Worm (Caenorhabditis elegans) whole organism, late embryonic: Measurements from ENCODE around the gene C14B9.10.
A peak's percentile ranks its signal among the peaks of the same experiment; 100 is the strongest.

ENCODE experiments used
- C08G9.2 ChIP-seq: sonication (generic microtip); optimal IDR thresholded peaks from 2 replicates; lab custom pipeline; 2016; ENCODE audit warnings: mild to moderate bottlenecking, missing genetic modification characterization, moderate library complexity, missing compliant biosample characterization
- F13H6.1 ChIP-seq: sonication (generic microtip); optimal IDR thresholded peaks from 2 replicates; lab custom pipeline; 2016; ENCODE audit warnings: missing genetic modification characterization, missing compliant biosample characterization
- K02D7.2 ChIP-seq: sonication (generic microtip); optimal IDR thresholded peaks from 2 replicates; lab custom pipeline; 2017; ENCODE audit warnings: mild to moderate bottlenecking, missing genetic modification characterization, missing compliant biosample characterization
- K09A11.1 ChIP-seq: sonication (generic microtip); optimal IDR thresholded peaks from 2 replicates; lab custom pipeline; 2017; ENCODE audit warnings: antibody characterized with exemption, mild to moderate bottlenecking, missing genetic modification characterization, missing compliant biosample characterization; ENCODE audit not compliant: insufficient read depth
- T23F11.4 ChIP-seq: fragments of 200-800 bp; sonication (Bioruptor generic); optimal IDR thresholded peaks from 2 replicates; lab custom pipeline; 2018; ENCODE audit warnings: mild to moderate bottlenecking, missing genetic modification characterization, missing compliant biosample characterization
- Y22D7AL.16 ChIP-seq: sonication (generic microtip); optimal IDR thresholded peaks from 2 replicates; lab custom pipeline; 2016; ENCODE audit warnings: missing genetic modification characterization, missing compliant biosample characterization
- ahr-1 ChIP-seq: sonication (generic microtip); optimal IDR thresholded peaks from 2 replicates; lab custom pipeline; 2016; ENCODE audit warnings: missing genetic modification characterization, missing compliant biosample characterization
- ama-1 ChIP-seq: fragments of 150-350 bp; optimal IDR thresholded peaks from 2 replicates; lab custom pipeline; 2014
- ceh-14 ChIP-seq: sonication (generic microtip); optimal IDR thresholded peaks from 2 replicates; lab custom pipeline; 2016; ENCODE audit warnings: missing genotype, missing genetic modification characterization, missing compliant biosample characterization
- ceh-2 ChIP-seq: sonication (generic microtip); optimal IDR thresholded peaks from 2 replicates; lab custom pipeline; 2016; ENCODE audit warnings: missing genotype, missing genetic modification characterization, missing compliant biosample characterization
- ceh-22 ChIP-seq: sonication (generic microtip); optimal IDR thresholded peaks from 2 replicates; lab custom pipeline; 2017; ENCODE audit warnings: missing biosample characterization, missing genetic modification characterization
- ceh-30 ChIP-seq: fragments of 150-350 bp; optimal IDR thresholded peaks from 2 replicates; lab custom pipeline; 2014; ENCODE audit warnings: missing biosample characterization, missing genetic modification characterization
- ceh-31 ChIP-seq: sonication (generic microtip); optimal IDR thresholded peaks from 2 replicates; lab custom pipeline; 2016; ENCODE audit warnings: missing genetic modification characterization, missing compliant biosample characterization
- ceh-45 ChIP-seq: fragments of 200-800 bp; sonication (Bioruptor generic); IDR thresholded peaks from 2 replicates; pipeline ENCODE4 v1.3.6; 2022; ENCODE audit warnings: missing genetic modification reagents, missing genetic modification characterization, missing compliant biosample characterization
- ceh-6 ChIP-seq: fragments of 200-800 bp; sonication (Bioruptor generic); optimal IDR thresholded peaks from 2 replicates; lab custom pipeline; 2018; ENCODE audit warnings: mild to moderate bottlenecking, missing genetic modification characterization, missing compliant biosample characterization
- ceh-9 ChIP-seq: sonication (generic microtip); optimal IDR thresholded peaks from 2 replicates; lab custom pipeline; 2016; ENCODE audit warnings: mild to moderate bottlenecking, missing genetic modification characterization, inconsistent platforms, missing compliant biosample characterization
- dmd-4 ChIP-seq: sonication (generic microtip); optimal IDR thresholded peaks from 2 replicates; lab custom pipeline; 2016; ENCODE audit warnings: borderline replicate concordance, missing genetic modification characterization, missing compliant biosample characterization
- dve-1 ChIP-seq: sonication (generic microtip); optimal IDR thresholded peaks from 2 replicates; lab custom pipeline; 2017; ENCODE audit warnings: antibody characterized with exemption, mild to moderate bottlenecking, missing genetic modification characterization, missing compliant biosample characterization
- elt-4 ChIP-seq: sonication (generic microtip); optimal IDR thresholded peaks from 2 replicates; lab custom pipeline; 2016; ENCODE audit warnings: missing genetic modification characterization, missing compliant biosample characterization
- fax-1 ChIP-seq: sonication (generic microtip); optimal IDR thresholded peaks from 2 replicates; lab custom pipeline; 2016; ENCODE audit warnings: missing genotype, missing genetic modification characterization, missing compliant biosample characterization
- fkh-6 ChIP-seq: sonication (generic microtip); optimal IDR thresholded peaks from 2 replicates; lab custom pipeline; 2016; ENCODE audit warnings: missing genetic modification characterization, missing compliant biosample characterization
- gmeb-2 ChIP-seq: sonication (generic microtip); optimal IDR thresholded peaks from 2 replicates; lab custom pipeline; 2016; ENCODE audit warnings: missing genetic modification characterization, inconsistent platforms, missing compliant biosample characterization
- hlh-13 ChIP-seq: fragments of 200-800 bp; sonication (Bioruptor generic); optimal IDR thresholded peaks from 2 replicates; lab custom pipeline; 2018; ENCODE audit warnings: mild to moderate bottlenecking, missing genetic modification characterization, missing compliant biosample characterization
- hlh-15 ChIP-seq: sonication (generic microtip); optimal IDR thresholded peaks from 2 replicates; lab custom pipeline; 2016; ENCODE audit warnings: missing genetic modification characterization, missing compliant biosample characterization
- hlh-30 ChIP-seq: sonication (generic microtip); optimal IDR thresholded peaks from 2 replicates; lab custom pipeline; 2017; ENCODE audit warnings: antibody characterized with exemption, missing genetic modification characterization, missing compliant biosample characterization; ENCODE audit not compliant: insufficient read depth
- lim-6 ChIP-seq: sonication (generic microtip); optimal IDR thresholded peaks from 2 replicates; lab custom pipeline; 2016; ENCODE audit warnings: missing genetic modification characterization, missing compliant biosample characterization
- madf-2 ChIP-seq: sonication (generic microtip); optimal IDR thresholded peaks from 2 replicates; lab custom pipeline; 2017; ENCODE audit warnings: missing genetic modification characterization, missing compliant biosample characterization
- nfya-1 ChIP-seq: sonication (generic microtip); optimal IDR thresholded peaks from 2 replicates; lab custom pipeline; 2017; ENCODE audit warnings: missing genetic modification characterization, mild to moderate bottlenecking, missing compliant biosample characterization, antibody characterized with exemption, moderate library complexity
- nhr-232 ChIP-seq: sonication (generic microtip); optimal IDR thresholded peaks from 2 replicates; lab custom pipeline; 2016; ENCODE audit warnings: missing genetic modification characterization, missing compliant biosample characterization
- npax-4 ChIP-seq: sonication (generic microtip); optimal IDR thresholded peaks from 2 replicates; lab custom pipeline; 2016; ENCODE audit warnings: missing genetic modification characterization, missing compliant biosample characterization
- odd-2 ChIP-seq: sonication (generic microtip); optimal IDR thresholded peaks from 2 replicates; lab custom pipeline; 2017; ENCODE audit warnings: antibody characterized with exemption, mild to moderate bottlenecking, missing genetic modification characterization, missing compliant biosample characterization
- pag-3 ChIP-seq: sonication (generic microtip); optimal IDR thresholded peaks from 2 replicates; lab custom pipeline; 2016; ENCODE audit warnings: missing compliant biosample characterization, missing genetic modification characterization, borderline replicate concordance
- pat-9 ChIP-seq: fragments of 200-800 bp; sonication (Bioruptor generic); optimal IDR thresholded peaks from 2 replicates; lab custom pipeline; 2018; ENCODE audit warnings: mild to moderate bottlenecking, missing genetic modification characterization, moderate library complexity, missing compliant biosample characterization
- pha-2 ChIP-seq: sonication (generic microtip); optimal IDR thresholded peaks from 2 replicates; lab custom pipeline; 2017; ENCODE audit warnings: mild to moderate bottlenecking, missing genetic modification characterization, missing compliant biosample characterization
- pqm-1 ChIP-seq: sonication (generic microtip); optimal IDR thresholded peaks from 2 replicates; lab custom pipeline; 2016; ENCODE audit warnings: missing genetic modification characterization, missing compliant biosample characterization
- pros-1 ChIP-seq: fragments of 150-350 bp; optimal IDR thresholded peaks from 2 replicates; lab custom pipeline; 2014; ENCODE audit warnings: missing biosample characterization, missing genetic modification reagents, missing genetic modification characterization
- ref-2 ChIP-seq: sonication (generic microtip); optimal IDR thresholded peaks from 2 replicates; lab custom pipeline; 2016; ENCODE audit warnings: missing genetic modification characterization, missing compliant biosample characterization
- sdc-2 ChIP-seq: sonication (generic microtip); optimal IDR thresholded peaks from 2 replicates; lab custom pipeline; 2016; ENCODE audit warnings: missing genotype, missing genetic modification characterization, missing compliant biosample characterization
- sox-2 ChIP-seq: fragments of 200-800 bp; sonication (Bioruptor generic); IDR thresholded peaks from 2 replicates; pipeline ENCODE4 v1.3.6; 2022; ENCODE audit warnings: missing genetic modification reagents, missing genetic modification characterization, missing compliant biosample characterization
- sox-4 ChIP-seq: sonication (generic microtip); optimal IDR thresholded peaks from 2 replicates; lab custom pipeline; 2017; ENCODE audit warnings: mild to moderate bottlenecking, missing genetic modification characterization, inconsistent platforms, missing compliant biosample characterization
- tbx-2 ChIP-seq: sonication (generic microtip); optimal IDR thresholded peaks from 2 replicates; lab custom pipeline; 2016; ENCODE audit warnings: missing genetic modification characterization, missing compliant biosample characterization
- ttx-3 ChIP-seq: sonication (generic microtip); optimal IDR thresholded peaks from 2 replicates; lab custom pipeline; 2016; ENCODE audit warnings: missing genetic modification reagents, missing genetic modification characterization, missing compliant biosample characterization
- unc-3 ChIP-seq, 2 experiments: fragments of 200-800 bp in 1 of 2; sonication (Bioruptor generic) in 1 of 2; sonication (generic microtip) in 1 of 2; conservative IDR thresholded peaks in 1 of 2; optimal IDR thresholded peaks in 1 of 2; 2 replicates each; pipeline versions ENCODE4 v1.3.6 to Lab custom; 2016 to 2022; ENCODE audit warnings: missing compliant biosample characterization in 2 of 2, missing genetic modification characterization in 2 of 2, missing genetic modification reagents in 1 of 2
- zip-5 ChIP-seq: sonication (generic microtip); optimal IDR thresholded peaks from 2 replicates; lab custom pipeline; 2016; ENCODE audit warnings: missing genetic modification characterization, missing compliant biosample characterization

Gene C14B9.10

DNA sequence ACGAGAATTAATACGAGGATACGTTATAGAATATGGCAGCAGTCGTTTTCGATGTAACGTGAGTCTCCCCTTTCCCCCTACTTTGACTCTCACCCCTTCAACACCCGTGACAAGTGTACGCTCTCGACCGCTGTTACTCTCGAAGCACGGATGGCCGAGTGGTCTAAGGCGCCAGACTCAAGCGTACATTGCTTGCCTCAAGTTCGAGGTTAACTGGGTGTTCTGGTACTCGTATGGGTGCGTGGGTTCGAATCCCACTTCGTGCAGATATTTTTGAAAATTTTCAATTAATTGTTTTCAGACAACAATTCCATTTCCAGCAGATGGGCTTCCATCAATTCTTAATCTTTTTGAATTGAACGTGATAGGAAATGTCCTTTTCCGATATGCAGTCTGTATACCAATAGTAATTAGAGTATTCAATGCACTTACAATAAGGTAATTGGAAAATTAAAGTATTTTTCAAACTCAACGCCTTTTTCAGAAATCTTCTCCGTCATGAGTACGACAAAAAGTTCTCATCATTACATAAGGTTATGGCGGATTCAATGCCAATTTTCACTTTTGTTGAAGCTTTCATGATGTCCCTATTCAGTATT, 21.1 kb upstream of the C14B9.10 start (continued):
- peak; percentile 44 for TF ChIP-seq ahr-1 (tag; lab: Kevin White, UChicago)
- TF ChIP-seq pqm-1, result peak; percentile 22
- TF ChIP-seq T23F11.4 (GFP tag; lab: Kevin White, UChicago), result peak; percentile 60
- TF ChIP-seq zip-5, result peak; percentile 58
- TF ChIP-seq lim-6 (tag; lab: Kevin White, UChicago), result no peak
- TF ChIP-seq F13H6.1 (tag; lab: Kevin White, UChicago), result no peak
- TF ChIP-seq pros-1 (tag; lab: Kevin White, UChicago), result no peak
- peak; percentile 71 for TF ChIP-seq sox-2
- TF ChIP-seq ceh-2 (tag; lab: Kevin White, UChicago), result peak; percentile 73
- TF ChIP-seq ceh-6 (GFP tag; lab: Kevin White, UChicago), result peak; percentile 81
- peak; percentile 53; the same call in 1 of the 2 replicates for TF ChIP-seq ceh-45 (GFP tag; lab: Robert Waterston, UW)
- peak; percentile 69 for TF ChIP-seq pat-9
- peak; percentile 23 for TF ChIP-seq dmd-4 (tag; lab: Kevin White, UChicago)
- peak; percentile 54 for TF ChIP-seq odd-2 (tag; lab: Kevin White, UChicago)
- TF ChIP-seq elt-4, result no peak
- peak; percentile 43 for TF ChIP-seq K09A11.1 (tag; lab: Kevin White, UChicago)
- TF ChIP-seq hlh-15 (tag; lab: Kevin White, UChicago), result peak; percentile 58
- TF ChIP-seq unc-3 (GFP tag; conservative IDR thresholded peaks at IDR 0.05; lab: Robert Waterston, UW), result no peak; the same call in 1 of the 2 replicates
- TF ChIP-seq unc-3 (tag; optimal IDR thresholded peaks at IDR 0.05; lab: Kevin White, UChicago), result peak; percentile 59
- peak; percentile 29 for TF ChIP-seq npax-4
- TF ChIP-seq hlh-13 (GFP tag; lab: Kevin White, UChicago), result peak; percentile 18
- TF ChIP-seq nhr-232 (tag; lab: Kevin White, UChicago), result peak; percentile 78
- no peak for TF ChIP-seq ama-1 (lab: Kevin White, UChicago)
- TF ChIP-seq pag-3 (tag; lab: Kevin White, UChicago), result no peak
- peak; percentile 58 for TF ChIP-seq C08G9.2 (tag; lab: Kevin White, UChicago)
- TF ChIP-seq nfya-1 (tag; lab: Kevin White, UChicago), result peak; percentile 62
- peak; percentile 65 for TF ChIP-seq hlh-30 (tag; lab: Kevin White, UChicago)
- TF ChIP-seq tbx-2 (tag; lab: Kevin White, UChicago), result peak; percentile 72
- peak; percentile 30 for TF ChIP-seq Y22D7AL.16 (tag; lab: Kevin White, UChicago)
- TF ChIP-seq K02D7.2 (tag; lab: Kevin White, UChicago), result peak; percentile 28
- TF ChIP-seq gmeb-2 (tag; lab: Kevin White, UChicago), result peak; percentile 76
- peak; percentile 41 for TF ChIP-seq dve-1
- peak; percentile 66 for TF ChIP-seq ttx-3 (tag; lab: Kevin White, UChicago)
- TF ChIP-seq sox-4, result peak; percentile 57
- peak; percentile 43 for TF ChIP-seq pha-2

DNA sequence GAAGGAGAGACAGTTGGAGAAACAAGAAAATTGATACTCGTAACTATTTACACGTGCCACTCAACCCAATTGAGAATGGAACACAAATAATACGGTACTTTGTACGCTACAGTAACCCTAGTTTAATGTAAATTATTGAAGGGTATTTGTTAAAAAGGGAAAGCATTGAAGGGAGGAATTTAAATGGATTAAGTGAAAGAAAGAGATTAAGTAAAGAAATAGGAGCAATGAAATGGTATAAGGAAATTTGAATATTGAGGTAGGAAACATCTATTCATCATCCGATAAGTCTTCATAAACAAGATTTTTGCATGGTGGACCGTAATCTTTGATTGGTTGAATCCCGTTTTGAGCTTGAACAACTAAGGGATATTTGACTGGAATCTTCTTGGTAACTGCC, 19.3 kb upstream of the C14B9.10 start:
- TF ChIP-seq hlh-13 (GFP tag; lab: Kevin White, UChicago), result no peak
- TF ChIP-seq pat-9, result no peak
- no peak for TF ChIP-seq ahr-1 (tag; lab: Kevin White, UChicago)
- no peak for TF ChIP-seq fax-1
- no peak for TF ChIP-seq C08G9.2 (tag; lab: Kevin White, UChicago)
- TF ChIP-seq gmeb-2 (tag; lab: Kevin White, UChicago), result no peak
- no peak for TF ChIP-seq tbx-2 (tag; lab: Kevin White, UChicago)
- TF ChIP-seq elt-4, result no peak
- no peak for TF ChIP-seq hlh-15 (tag; lab: Kevin White, UChicago)
- TF ChIP-seq ceh-22 (tag; lab: Kevin White, UChicago), result no peak
- TF ChIP-seq F13H6.1 (tag; lab: Kevin White, UChicago), result no peak

DNA sequence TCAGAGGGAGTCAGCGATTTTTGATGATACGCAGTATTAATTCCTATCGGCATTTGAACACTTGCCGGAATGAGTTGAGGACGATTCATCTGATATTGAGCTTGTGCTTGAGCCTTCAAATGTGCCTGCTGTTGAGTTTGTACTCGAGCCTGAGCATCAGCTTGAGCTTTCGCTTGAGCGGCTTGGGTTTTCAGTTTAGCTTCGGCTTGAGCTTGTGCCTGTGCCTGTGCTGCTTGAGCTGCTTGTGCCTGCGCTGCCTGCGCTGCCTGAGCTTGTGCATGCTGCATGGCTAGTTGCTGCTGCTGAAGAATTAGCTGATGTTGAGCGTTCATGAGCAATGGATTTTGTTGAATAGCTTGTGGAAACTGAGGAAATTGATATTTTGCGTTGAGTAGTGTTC, 14.8 kb upstream of the C14B9.10 start:
- no peak for TF ChIP-seq pat-9
- no peak for TF ChIP-seq madf-2 (tag; lab: Kevin White, UChicago)
- no peak for TF ChIP-seq ref-2 (tag; lab: Kevin White, UChicago)
- no peak for TF ChIP-seq nhr-232 (tag; lab: Kevin White, UChicago)
- TF ChIP-seq sdc-2, result no peak
- no peak for TF ChIP-seq C08G9.2 (tag; lab: Kevin White, UChicago)
- no peak for TF ChIP-seq fkh-6 (tag; lab: Kevin White, UChicago)
- no peak for TF ChIP-seq nfya-1 (tag; lab: Kevin White, UChicago)
- no peak for TF ChIP-seq ceh-45 (GFP tag; lab: Robert Waterston, UW)
- no peak for TF ChIP-seq ceh-14 (tag; lab: Kevin White, UChicago)
- no peak for TF ChIP-seq elt-4
- no peak for TF ChIP-seq ceh-30 (tag; lab: Kevin White, UChicago)
- TF ChIP-seq ceh-9 (tag; lab: Kevin White, UChicago), result no peak
- no peak for TF ChIP-seq ceh-31
